Fruit fly (Drosophila melanogaster) whole organism, embryonic: ENCODE measurements around the gene CG5521.

ENCODE experiments used
- Ada2b ChIP-seq: fragments of 200-800 bp; sonication (Bioruptor generic); IDR thresholded peaks from 2 replicates; pipeline ENCODE4 v1.3.6; 2022; ENCODE audit warnings: missing biosample characterization, missing genetic modification characterization
- BtbVII ChIP-seq: fragments of 200-800 bp; sonication (Bioruptor generic); optimal IDR thresholded peaks from 3 replicates; lab custom pipeline; 2017; ENCODE audit warnings: missing biosample characterization, mild to moderate bottlenecking, missing genetic modification characterization
- CG10209 ChIP-seq: fragments of 200-800 bp; sonication (Bioruptor generic); optimal IDR thresholded peaks from 3 replicates; lab custom pipeline; 2017; ENCODE audit warnings: missing biosample characterization, mild to moderate bottlenecking, missing genetic modification characterization, missing genetic modification reagents
- CG10654 ChIP-seq: fragments of 200-800 bp; sonication (Bioruptor generic); optimal IDR thresholded peaks from 2 replicates; lab custom pipeline; 2016; ENCODE audit warnings: missing biosample characterization, missing genetic modification characterization
- CG11247 ChIP-seq: fragments of 200-800 bp; sonication (Bioruptor generic); IDR thresholded peaks from 2 replicates; pipeline ENCODE4 v1.3.6; 2022; ENCODE audit warnings: missing biosample characterization, missing genetic modification characterization
- CG11723 ChIP-seq: fragments of 200-800 bp; sonication (Bioruptor generic); optimal IDR thresholded peaks from 2 replicates; lab custom pipeline; 2017; ENCODE audit warnings: missing biosample characterization, mild to moderate bottlenecking, missing genetic modification characterization
- CG12942 ChIP-seq: fragments of 200-800 bp; sonication (Bioruptor generic); optimal IDR thresholded peaks from 3 replicates; lab custom pipeline; 2016; ENCODE audit warnings: missing biosample characterization, missing genetic modification characterization
- CG13775 ChIP-seq: fragments of 200-800 bp; sonication (Bioruptor generic); optimal IDR thresholded peaks from 3 replicates; lab custom pipeline; 2017; ENCODE audit warnings: missing biosample characterization, mild to moderate bottlenecking, missing genetic modification characterization
- CG14667 ChIP-seq: fragments of 200-800 bp; sonication (Bioruptor generic); IDR thresholded peaks from 2 replicates; pipeline ENCODE4 v1.3.6; 2022; ENCODE audit warnings: missing biosample characterization, missing genetic modification characterization
- CG1529 ChIP-seq: fragments of 200-800 bp; sonication (Bioruptor generic); optimal IDR thresholded peaks from 3 replicates; lab custom pipeline; 2018; ENCODE audit warnings: missing biosample characterization, missing genetic modification characterization
- CG2116 ChIP-seq: fragments of 200-800 bp; sonication (Bioruptor generic); optimal IDR thresholded peaks from 3 replicates; lab custom pipeline; 2018; ENCODE audit warnings: missing biosample characterization, mild to moderate bottlenecking, missing genetic modification characterization
- CG2875 ChIP-seq: fragments of 200-800 bp; sonication (Bioruptor generic); optimal IDR thresholded peaks from 2 replicates; lab custom pipeline; 2017; ENCODE audit warnings: missing biosample characterization, mild to moderate bottlenecking, missing genetic modification characterization, missing genetic modification reagents
- CG30403 ChIP-seq: fragments of 200-800 bp; sonication (Bioruptor generic); optimal IDR thresholded peaks from 3 replicates; lab custom pipeline; 2016; ENCODE audit warnings: missing biosample characterization, missing genetic modification characterization
- CG30431 ChIP-seq: fragments of 200-800 bp; sonication (Bioruptor generic); optimal IDR thresholded peaks from 2 replicates; lab custom pipeline; 2017; ENCODE audit warnings: missing biosample characterization, missing genetic modification characterization
- CG4282 ChIP-seq: fragments of 200-800 bp; sonication (Bioruptor generic); optimal IDR thresholded peaks from 2 replicates; lab custom pipeline; 2016; ENCODE audit warnings: missing biosample characterization, missing genetic modification characterization
- CG6175 ChIP-seq: fragments of 200-800 bp; sonication (Bioruptor generic); IDR thresholded peaks from 3 replicates; pipeline ENCODE4 v1.3.6; 2022; ENCODE audit warnings: missing biosample characterization, missing genetic modification characterization
- CG6272 ChIP-seq: fragments of 200-800 bp; sonication (Bioruptor generic); IDR thresholded peaks from 2 replicates; pipeline ENCODE4 v1.3.6; 2022; ENCODE audit warnings: missing biosample characterization, missing genetic modification characterization
- CG6791 ChIP-seq: fragments of 200-800 bp; sonication (Bioruptor generic); IDR thresholded peaks from 3 replicates; pipeline ENCODE4 v1.3.6; 2022; ENCODE audit warnings: missing biosample characterization, missing genetic modification characterization; ENCODE audit not compliant: partially characterized antibody
- CG6813 ChIP-seq: fragments of 200-800 bp; sonication (Bioruptor generic); optimal IDR thresholded peaks from 2 replicates; lab custom pipeline; 2017; ENCODE audit warnings: missing biosample characterization, missing genetic modification characterization, mild to moderate bottlenecking, moderate library complexity, missing genetic modification reagents
- CG7372 ChIP-seq: fragments of 200-800 bp; sonication (Bioruptor generic); IDR thresholded peaks from 2 replicates; pipeline ENCODE4 v1.3.6; 2022; ENCODE audit warnings: missing biosample characterization, missing genetic modification characterization
- CG7556 ChIP-seq: fragments of 200-800 bp; sonication (Bioruptor generic); optimal IDR thresholded peaks from 2 replicates; lab custom pipeline; 2017; ENCODE audit warnings: missing biosample characterization, mild to moderate bottlenecking, missing genetic modification characterization
- CG9876 ChIP-seq: fragments of 200-800 bp; sonication (Bioruptor generic); optimal IDR thresholded peaks from 2 replicates; lab custom pipeline; 2016; ENCODE audit warnings: missing biosample characterization, missing genetic modification characterization
- D ChIP-seq, 2 experiments: fragments of 200-800 bp in 1 of 2; fragments of >200 bp in 1 of 2; sonication (Bioruptor generic) in 1 of 2; optimal IDR thresholded peaks; 2 replicates in 1 of 2; 3 replicates in 1 of 2; lab custom pipeline; 2017; ENCODE audit warnings: mild to moderate bottlenecking in 1 of 2, missing biosample characterization in 1 of 2, missing genetic modification characterization in 1 of 2, missing genetic modification reagents in 1 of 2
- Dek ChIP-seq: fragments of 200-800 bp; sonication (Bioruptor generic); optimal IDR thresholded peaks from 3 replicates; lab custom pipeline; 2019; ENCODE audit warnings: missing biosample characterization, mild to moderate bottlenecking, missing genetic modification characterization, moderate library complexity
- Dref ChIP-seq: fragments of 200-800 bp; sonication (Bioruptor generic); IDR thresholded peaks from 2 replicates; pipeline ENCODE4 v1.3.6; 2022; ENCODE audit warnings: missing biosample characterization, missing genetic modification characterization
- ERR ChIP-seq: fragments of 200-800 bp; sonication (Bioruptor generic); optimal IDR thresholded peaks from 2 replicates; lab custom pipeline; 2016; ENCODE audit warnings: missing biosample characterization, missing genetic modification characterization
- Gsc ChIP-seq: fragments of 200-800 bp; sonication (Bioruptor generic); IDR thresholded peaks from 2 replicates; pipeline ENCODE4 v1.3.6; 2022; ENCODE audit warnings: missing biosample characterization, missing genetic modification characterization
- Jarid2 ChIP-seq: fragments of 200-800 bp; sonication (Bioruptor generic); optimal IDR thresholded peaks from 3 replicates; lab custom pipeline; 2017; ENCODE audit warnings: mild to moderate bottlenecking, missing biosample characterization, missing genetic modification reagents, missing genetic modification characterization
- Mes4 ChIP-seq: fragments of 200-800 bp; sonication (Bioruptor generic); optimal IDR thresholded peaks from 2 replicates; lab custom pipeline; 2016; ENCODE audit warnings: missing biosample characterization, missing genetic modification characterization
- NK7.1 ChIP-seq: fragments of 200-800 bp; sonication (Bioruptor generic); optimal IDR thresholded peaks from 3 replicates; lab custom pipeline; 2016; ENCODE audit warnings: missing biosample characterization, missing genetic modification characterization
- Pdp1 ChIP-seq, 2 experiments: fragments of 200-800 bp; sonication (Bioruptor generic); optimal IDR thresholded peaks; 3 replicates each; lab custom pipeline; 2016; ENCODE audit warnings: missing biosample characterization in 2 of 2, missing genetic modification characterization in 2 of 2, mild to moderate bottlenecking in 1 of 2, moderate library complexity in 1 of 2
- Rfx ChIP-seq: fragments of 200-800 bp; sonication (Bioruptor generic); IDR thresholded peaks from 2 replicates; pipeline ENCODE4 v1.3.6; 2022; ENCODE audit warnings: missing biosample characterization, missing genetic modification characterization
- Scr ChIP-seq: fragments of 200-800 bp; sonication (Bioruptor generic); IDR thresholded peaks from 2 replicates; pipeline ENCODE4 v1.3.6; 2022; ENCODE audit warnings: missing biosample characterization, missing genetic modification characterization; ENCODE audit not compliant: partially characterized antibody
- Stat92E ChIP-seq, 3 experiments: fragments of >200 bp in 2 of 3; fragments of 200-800 bp in 1 of 3; sonication (Bioruptor generic) in 1 of 3; optimal IDR thresholded peaks; 2 replicates each; lab custom pipeline; 2017 to 2019; ENCODE audit warnings: missing biosample characterization in 3 of 3, missing genetic modification characterization in 3 of 3, mild to moderate bottlenecking in 1 of 3, moderate library complexity in 1 of 3
- az2 ChIP-seq: fragments of 200-800 bp; sonication (Bioruptor generic); optimal IDR thresholded peaks from 3 replicates; lab custom pipeline; 2016; ENCODE audit warnings: missing biosample characterization, missing genetic modification characterization
- btn ChIP-seq: fragments of 200-800 bp; sonication (Bioruptor generic); optimal IDR thresholded peaks from 2 replicates; lab custom pipeline; 2016; ENCODE audit warnings: missing biosample characterization, missing genetic modification characterization
- chif ChIP-seq, 2 experiments: fragments of 200-800 bp; sonication (Bioruptor generic); optimal IDR thresholded peaks; 3 replicates each; lab custom pipeline; 2016; ENCODE audit warnings: missing biosample characterization in 2 of 2, missing genetic modification characterization in 2 of 2
- chinmo ChIP-seq: fragments of 200-800 bp; sonication (Bioruptor generic); IDR thresholded peaks from 4 replicates; pipeline ENCODE4 v1.3.6; 2022; ENCODE audit warnings: missing biosample characterization, missing genetic modification characterization; ENCODE audit not compliant: partially characterized antibody
- her ChIP-seq: fragments of 200-800 bp; sonication (Bioruptor generic); optimal IDR thresholded peaks from 2 replicates; lab custom pipeline; 2016; ENCODE audit warnings: missing biosample characterization, missing genetic modification characterization
- kah ChIP-seq: fragments of 200-800 bp; sonication (Bioruptor generic); optimal IDR thresholded peaks from 2 replicates; lab custom pipeline; 2018; ENCODE audit warnings: missing biosample characterization, mild to moderate bottlenecking, missing genetic modification characterization
- lmd ChIP-seq: fragments of 200-800 bp; sonication (Bioruptor generic); IDR thresholded peaks from 2 replicates; pipeline ENCODE4 v1.3.6; 2022; ENCODE audit warnings: missing biosample characterization, missing genetic modification characterization
- oc ChIP-seq: fragments of 200-800 bp; sonication (Bioruptor generic); optimal IDR thresholded peaks from 2 replicates; lab custom pipeline; 2018; ENCODE audit warnings: missing biosample characterization, mild to moderate bottlenecking, missing genetic modification characterization, moderate library complexity
- pnt ChIP-seq: fragments of 200-800 bp; sonication (Bioruptor generic); optimal IDR thresholded peaks from 3 replicates; lab custom pipeline; 2016; ENCODE audit warnings: missing biosample characterization, missing genetic modification characterization
- prd ChIP-seq, 3 experiments: fragments of >200 bp in 2 of 3; fragments of 200-800 bp in 1 of 3; sonication (Bioruptor generic) in 1 of 3; optimal IDR thresholded peaks in 2 of 3; IDR thresholded peaks in 1 of 3; 2 replicates in 2 of 3; 3 replicates in 1 of 3; pipeline versions ENCODE4 v1.3.6 to Lab custom; 2017 to 2022; ENCODE audit warnings: missing biosample characterization in 1 of 3, missing genetic modification characterization in 1 of 3
- rib ChIP-seq: fragments of 200-800 bp; sonication (Bioruptor generic); IDR thresholded peaks from 2 replicates; pipeline ENCODE4 v1.3.6; 2022; ENCODE audit warnings: missing biosample characterization, missing genetic modification characterization
- sd ChIP-seq: fragments of 200-800 bp; sonication (Bioruptor generic); optimal IDR thresholded peaks from 3 replicates; lab custom pipeline; 2018; ENCODE audit warnings: missing biosample characterization, mild to moderate bottlenecking, missing genetic modification characterization, moderate library complexity
- seq ChIP-seq: fragments of 200-800 bp; sonication (Bioruptor generic); IDR thresholded peaks from 2 replicates; pipeline ENCODE4 v1.3.6; 2022; ENCODE audit warnings: missing biosample characterization, missing genetic modification characterization
- sim ChIP-seq: fragments of 200-800 bp; sonication (Bioruptor generic); IDR thresholded peaks from 2 replicates; pipeline ENCODE4 v1.3.6; 2022; ENCODE audit warnings: missing biosample characterization, missing genetic modification characterization
- tgo ChIP-seq: fragments of 200-800 bp; sonication (Bioruptor generic); IDR thresholded peaks from 3 replicates; pipeline ENCODE4 v1.3.6; 2022; ENCODE audit warnings: missing biosample characterization, missing genetic modification characterization
- tio ChIP-seq: fragments of 200-800 bp; sonication (Bioruptor generic); optimal IDR thresholded peaks from 2 replicates; lab custom pipeline; 2017; ENCODE audit warnings: missing biosample characterization, missing genetic modification characterization, inconsistent platforms

CG5521 gene

DNA sequence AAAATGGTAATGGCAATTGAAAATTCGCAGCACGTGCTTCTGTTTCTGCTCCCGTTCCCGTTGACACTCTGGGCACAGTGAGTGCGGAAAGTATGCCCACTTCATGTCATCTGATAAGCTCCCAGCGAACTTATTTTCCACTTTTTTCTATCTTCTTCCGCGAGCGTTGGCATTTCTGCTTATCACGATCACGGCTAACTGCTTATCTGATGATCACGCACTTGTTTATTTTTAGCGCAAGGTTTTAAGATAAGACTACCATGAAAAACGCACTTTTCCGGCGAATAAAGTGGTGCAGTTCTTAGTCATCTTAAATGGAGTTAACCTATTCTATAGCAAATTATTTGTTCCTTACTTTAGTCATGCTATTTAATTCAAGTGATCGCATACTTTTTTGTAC lies 29.3 kb upstream of the CG5521 start (continued):
- peak; percentile 48 for TF ChIP-seq BtbVII
- TF ChIP-seq CG6813, result no peak
- no peak for TF ChIP-seq CG2116 (GFP tag; lab: Kevin White, UChicago)
- TF ChIP-seq CG7372, result no peak
- no peak for TF ChIP-seq ERR (GFP tag; lab: Kevin White, UChicago)
- TF ChIP-seq pnt (GFP tag; lab: Kevin White, UChicago), result no peak
- no peak for TF ChIP-seq Pdp1 (GFP tag; optimal IDR thresholded peaks at IDR 0.05; lab: Kevin White, UChicago)
- peak; percentile 25 for TF ChIP-seq CG11723 (GFP tag; lab: Kevin White, UChicago)
- TF ChIP-seq btn (GFP tag; lab: Kevin White, UChicago), result peak; percentile 19
- TF ChIP-seq CG10654 (GFP tag; lab: Kevin White, UChicago), result peak; percentile 51
- peak; percentile 15 for TF ChIP-seq CG30431 (GFP tag; lab: Kevin White, UChicago)
- no peak for TF ChIP-seq sim (GFP tag; lab: Robert Waterston, UW)
- TF ChIP-seq her, result no peak
- peak; percentile 13 for TF ChIP-seq CG12942 (GFP tag; lab: Kevin White, UChicago)
- peak; percentile 32 for TF ChIP-seq CG10209 (GFP tag; lab: Kevin White, UChicago)
- no peak for TF ChIP-seq CG14667
- peak; percentile 17 for TF ChIP-seq Jarid2 (GFP tag; lab: Kevin White, UChicago)
- TF ChIP-seq CG6175 (GFP tag; lab: Robert Waterston, UW), result no peak
- peak; percentile 31 for TF ChIP-seq CG30403
- TF ChIP-seq CG6272 (GFP tag; lab: Robert Waterston, UW), result no peak
- peak; percentile 10 for TF ChIP-seq CG9876 (GFP tag; lab: Kevin White, UChicago)
- TF ChIP-seq Mes4 (GFP tag; lab: Kevin White, UChicago), result no peak
- TF ChIP-seq lmd (GFP tag; lab: Robert Waterston, UW), result peak; percentile 53
- TF ChIP-seq tgo (GFP tag; lab: Robert Waterston, UW), result peak; percentile 40; the same call in 2 of the 3 replicates
- TF ChIP-seq Rfx (GFP tag; lab: Robert Waterston, UW), result no peak
- peak; percentile 20 for TF ChIP-seq CG2875 (GFP tag; lab: Kevin White, UChicago)
- TF ChIP-seq az2 (GFP tag; lab: Kevin White, UChicago), result peak; percentile 39
- TF ChIP-seq CG11247, result no peak
- peak; percentile 27 for TF ChIP-seq CG1529
- TF ChIP-seq Ada2b (GFP tag; lab: Robert Waterston, UW), result 0 out of 2 replicates have a peak, but pooled peaks have one; percentile 4
- no peak for TF ChIP-seq chinmo (GFP tag; lab: Robert Waterston, UW)
- no peak for TF ChIP-seq CG6791 (GFP tag; lab: Robert Waterston, UW)
- no peak for TF ChIP-seq oc (tag; lab: Kevin White, UChicago)
- TF ChIP-seq kah (GFP tag; lab: Kevin White, UChicago), result no peak
- no peak for TF ChIP-seq NK7.1 (GFP tag; lab: Kevin White, UChicago)
- no peak for TF ChIP-seq rib (GFP tag; lab: Robert Waterston, UW)
- TF ChIP-seq tio (GFP tag; lab: Kevin White, UChicago), result peak; percentile 51
- no peak for TF ChIP-seq Stat92E (GFP tag; optimal IDR thresholded peaks at IDR 0.05; lab: Kevin White, UChicago)
- peak; percentile 29 for TF ChIP-seq CG13775 (GFP tag; lab: Kevin White, UChicago)
- no peak for TF ChIP-seq prd (optimal IDR thresholded peaks at IDR 0.05; lab: Kevin White, UChicago)
- TF ChIP-seq prd (GFP tag; IDR thresholded peaks at IDR 0.05; lab: Robert Waterston, UW), result peak; percentile 46; the same call in 1 of the 3 replicates
- no peak for TF ChIP-seq D (optimal IDR thresholded peaks at IDR 0.05; lab: Kevin White, UChicago)
- no peak for TF ChIP-seq D (GFP tag; optimal IDR thresholded peaks at IDR 0.05; lab: Kevin White, UChicago)
- no peak for TF ChIP-seq CG4282
- TF ChIP-seq Dek (tag; lab: Kevin White, UChicago), result no peak
- peak in 1 of 2 experiments; percentile 64 for TF ChIP-seq chif (GFP tag; optimal IDR thresholded peaks at IDR 0.05; lab: Kevin White, UChicago)
- peak; percentile 16 for TF ChIP-seq sd (tag; lab: Kevin White, UChicago)
- TF ChIP-seq Scr (GFP tag; lab: Robert Waterston, UW), result no peak
- TF ChIP-seq Dref (GFP tag; lab: Robert Waterston, UW), result no peak
- TF ChIP-seq seq, result no peak
- TF ChIP-seq CG7556 (GFP tag; lab: Kevin White, UChicago), result peak; percentile 16
- TF ChIP-seq Gsc (GFP tag; lab: Robert Waterston, UW), result no peak
